Fruit fly (Drosophila melanogaster) S2 (cell line): ENCODE results near the gene HP1D3csd.

Source experiments
- CG8478 ChIP-seq: fragments of >200 bp; optimal IDR thresholded peaks from 2 replicates; lab custom pipeline; 2018
- CTCF ChIP-seq, 2 experiments: fragments of >200 bp; optimal IDR thresholded peaks; 2 replicates each; lab custom pipeline; 2018

- TF ChIP-seq CTCF (optimal IDR thresholded peaks at IDR 0.05; lab: Kevin White, UChicago) (no peak), CG8478 (lab: Kevin White, UChicago) (no peak)
Measured at dm6 chrX:19174850-19175571, 15.0 kb upstream of the HP1D3csd start, which contains the start of gene CG33939.
